Worm (Caenorhabditis elegans): ENCODE results near the gene B0285.6.
A peak's percentile ranks its signal among the peaks of the same experiment; 100 is the strongest.

Gene B0285.6

ce11 chrIII:4370585-4370984, 20.7 kb downstream of the B0285.6 start, which contains the start of gene ckb-3:
Gene ckb-3 (plus strand): TSS chrIII:4370885.
- TF ChIP-seq aptf-2 (GFP tag; conservative IDR thresholded peaks at IDR 0.05), result no peak
- no peak for TF ChIP-seq dpff-1 (tag; optimal IDR thresholded peaks at IDR 0.05)
- TF ChIP-seq Y56A3A.18 (GFP tag; IDR thresholded peaks at IDR 0.05), result no peak
- no peak for TF ChIP-seq cebp-2 (GFP tag; IDR thresholded peaks at IDR 0.05)
- no peak for TF ChIP-seq lag-1 (GFP tag; IDR thresholded peaks at IDR 0.05)
- no peak for TF ChIP-seq ztf-18 (tag; optimal IDR thresholded peaks at IDR 0.05)
- no peak for TF ChIP-seq somi-1 (GFP tag; optimal IDR thresholded peaks at IDR 0.05)
- no peak for TF ChIP-seq sdz-38 (tag; optimal IDR thresholded peaks at IDR 0.05)
- TF ChIP-seq Y95B8A.8 (GFP tag; IDR thresholded peaks at IDR 0.05), result no peak
- TF ChIP-seq bed-2 (GFP tag; IDR thresholded peaks at IDR 0.05), result no peak
- TF ChIP-seq dox-1 (GFP tag; IDR thresholded peaks at IDR 0.05), result no peak
- TF ChIP-seq hmg-1.2 (GFP tag; IDR thresholded peaks at IDR 0.05), result no peak
- no peak for TF ChIP-seq hmg-20 (GFP tag; IDR thresholded peaks at IDR 0.05)
- TF ChIP-seq ceh-100 (GFP tag; IDR thresholded peaks at IDR 0.05), result no peak
- TF ChIP-seq F33H1.4 (GFP tag; IDR thresholded peaks at IDR 0.05), result no peak
- no peak for TF ChIP-seq F55B11.4 (tag; optimal IDR thresholded peaks at IDR 0.05; ENCODE audit: borderline replicate concordance, insufficient read depth)
- TF ChIP-seq let-526 (GFP tag; IDR thresholded peaks at IDR 0.05), result no peak
- no peak for TF ChIP-seq zfh-2 (GFP tag; conservative IDR thresholded peaks at IDR 0.05)
- no peak for TF ChIP-seq mes-4 (tag; optimal IDR thresholded peaks at IDR 0.05)
- TF ChIP-seq madf-8 (GFP tag; conservative IDR thresholded peaks at IDR 0.05), result no peak

ce11 chrIII:4372894-4373293, 23.0 kb downstream of the B0285.6 start:
- no peak for TF ChIP-seq B0336.3 (GFP tag; IDR thresholded peaks at IDR 0.05)
- no peak for TF ChIP-seq lin-35 (GFP tag; optimal IDR thresholded peaks at IDR 0.05)

ce11 chrIII:4374854-4375253, 25.0 kb downstream of the B0285.6 start, which contains the start of gene pals-26:
Gene pals-26 (plus strand): TSS chrIII:4375154.
- TF ChIP-seq rec-8 (tag; optimal IDR thresholded peaks at IDR 0.05) (no peak), snpc-1.1 (tag; optimal IDR thresholded peaks at IDR 0.05; ENCODE audit: insufficient read depth) (no peak), K11D2.4 (GFP tag; IDR thresholded peaks at IDR 0.05) (no peak), madf-6 (GFP tag; IDR thresholded peaks at IDR 0.05) (no peak), B0035.1 (tag; optimal IDR thresholded peaks at IDR 0.05) (no peak), dpff-1 (tag; optimal IDR thresholded peaks at IDR 0.05) (no peak), F52B5.7 (tag; optimal IDR thresholded peaks at IDR 0.05) (no peak), K12H6.12 (tag; optimal IDR thresholded peaks at IDR 0.05) (no peak), Y56A3A.18 (GFP tag; IDR thresholded peaks at IDR 0.05) (no peak), akir-1 (GFP tag; optimal IDR thresholded peaks at IDR 0.05) (no peak), hrde-1 (tag; optimal IDR thresholded peaks at IDR 0.05; ENCODE audit: borderline replicate concordance) (no peak), tbp1 (GFP tag; optimal IDR thresholded peaks at IDR 0.05) (no peak), lin-26 (GFP tag; IDR thresholded peaks at IDR 0.05) (no peak), xnd-1 (tag; optimal IDR thresholded peaks at IDR 0.05) (no peak)

ce11 chrIII:4378600-4379293, 28.8 kb downstream of the B0285.6 start:
- TF ChIP-seq Y53G8AR.9 (GFP tag; conservative IDR thresholded peaks at IDR 0.05) (0 out of 2 replicates have a peak, but pooled peaks have one; percentile 24), egl-44 (GFP tag; IDR thresholded peaks at IDR 0.05) (peak; percentile 76), fkh-3 (tag; optimal IDR thresholded peaks at IDR 0.05) (peak; percentile 63), F33H1.4 (GFP tag; IDR thresholded peaks at IDR 0.05) (peak; percentile 47), D2030.7 (GFP tag; IDR thresholded peaks at IDR 0.05) (peak; percentile 73; the same call in 1 of the 2 replicates), B0035.1 (tag; optimal IDR thresholded peaks at IDR 0.05) (peak; percentile 47), nhr-179 (tag; optimal IDR thresholded peaks at IDR 0.05) (peak; percentile 13), ceh-100 (GFP tag; IDR thresholded peaks at IDR 0.05) (peak; percentile 25), ztf-28 (GFP tag; IDR thresholded peaks at IDR 0.05) (0 out of 2 replicates have a peak, but pooled peaks have one; percentile 39), rec-8 (tag; optimal IDR thresholded peaks at IDR 0.05) (peak in 1 of 2 experiments; percentile 8), attf-5 (GFP tag; optimal IDR thresholded peaks at IDR 0.05) (peak; percentile 10), ZK185.1 (tag; optimal IDR thresholded peaks at IDR 0.05; ENCODE audit: poor library complexity, severe bottlenecking) (peak; percentile 78), nhr-80 (tag; optimal IDR thresholded peaks at IDR 0.05) (peak; percentile 86)
